Worm (Caenorhabditis elegans) whole organism, late embryonic: ENCODE results near the gene clec-57.

ENCODE experiments used
- ceh-14 ChIP-seq: sonication (generic microtip); optimal IDR thresholded peaks from 2 replicates; lab custom pipeline; 2016; ENCODE audit warnings: missing genotype, missing genetic modification characterization, missing compliant biosample characterization
- ceh-18 ChIP-seq: sonication (generic microtip); optimal IDR thresholded peaks from 2 replicates; lab custom pipeline; 2016; ENCODE audit warnings: missing genetic modification characterization, missing compliant biosample characterization
- ceh-19 ChIP-seq: fragments of 200-800 bp; sonication (Bioruptor generic); optimal IDR thresholded peaks from 2 replicates; lab custom pipeline; 2018; ENCODE audit warnings: mild to moderate bottlenecking, missing genetic modification characterization, missing compliant biosample characterization
- fkh-10 ChIP-seq: fragments of 150-350 bp; optimal IDR thresholded peaks from 2 replicates; lab custom pipeline; 2014; ENCODE audit warnings: missing biosample characterization, missing genetic modification reagents, missing genetic modification characterization
- nfya-1 ChIP-seq: sonication (generic microtip); optimal IDR thresholded peaks from 2 replicates; lab custom pipeline; 2017; ENCODE audit warnings: missing genetic modification characterization, mild to moderate bottlenecking, missing compliant biosample characterization, antibody characterized with exemption, moderate library complexity
- nhr-11 ChIP-seq: fragments of 150-350 bp; optimal IDR thresholded peaks from 2 replicates; lab custom pipeline; 2014; ENCODE audit warnings: missing biosample characterization, missing genetic modification characterization
- nhr-232 ChIP-seq: sonication (generic microtip); optimal IDR thresholded peaks from 2 replicates; lab custom pipeline; 2016; ENCODE audit warnings: missing genetic modification characterization, missing compliant biosample characterization
- odd-2 ChIP-seq: sonication (generic microtip); optimal IDR thresholded peaks from 2 replicates; lab custom pipeline; 2017; ENCODE audit warnings: antibody characterized with exemption, mild to moderate bottlenecking, missing genetic modification characterization, missing compliant biosample characterization
- pqm-1 ChIP-seq: sonication (generic microtip); optimal IDR thresholded peaks from 2 replicates; lab custom pipeline; 2016; ENCODE audit warnings: missing genetic modification characterization, missing compliant biosample characterization
- rnt-1 ChIP-seq: sonication (generic microtip); optimal IDR thresholded peaks from 2 replicates; lab custom pipeline; 2016; ENCODE audit warnings: missing genetic modification characterization, missing compliant biosample characterization
- sox-4 ChIP-seq: sonication (generic microtip); optimal IDR thresholded peaks from 2 replicates; lab custom pipeline; 2017; ENCODE audit warnings: mild to moderate bottlenecking, missing genetic modification characterization, inconsistent platforms, missing compliant biosample characterization

ce11 chrV:14472229-14472628 lies 3.2 kb downstream of the clec-57 start, which contains the start of gene clec-227:
- no peak for TF ChIP-seq ceh-19 (GFP tag; lab: Kevin White, UChicago)
- no peak for TF ChIP-seq ceh-18 (tag; lab: Kevin White, UChicago)
- TF ChIP-seq sox-4, result no peak
- TF ChIP-seq nhr-232 (tag; lab: Kevin White, UChicago), result no peak
- no peak for TF ChIP-seq nhr-11 (tag; lab: Kevin White, UChicago)
- no peak for TF ChIP-seq odd-2 (tag; lab: Kevin White, UChicago)
- TF ChIP-seq rnt-1 (tag; lab: Kevin White, UChicago), result no peak
- no peak for TF ChIP-seq fkh-10 (GFP tag; lab: Kevin White, UChicago)
- TF ChIP-seq nfya-1 (tag; lab: Kevin White, UChicago), result no peak
- no peak for TF ChIP-seq pqm-1 (tag; lab: Kevin White, UChicago)
- no peak for TF ChIP-seq ceh-14 (tag; lab: Kevin White, UChicago)
